Fruit fly (Drosophila melanogaster) whole organism, embryonic: ENCODE results near the gene CG3342.

Experiments
- Adf1 ChIP-seq: fragments of 200-800 bp; sonication (Bioruptor generic); IDR thresholded peaks from 2 replicates; pipeline ENCODE4 v1.3.6; 2022; ENCODE audit warnings: missing biosample characterization, missing genetic modification characterization
- Atf-2 ChIP-seq: fragments of 200-800 bp; sonication (Bioruptor generic); optimal IDR thresholded peaks from 2 replicates; lab custom pipeline; 2016; ENCODE audit warnings: missing biosample characterization, missing genetic modification characterization
- Atf6 ChIP-seq: fragments of 200-800 bp; sonication (Bioruptor generic); IDR thresholded peaks from 2 replicates; pipeline ENCODE4 v1.3.6; 2022; ENCODE audit warnings: missing biosample characterization, missing genetic modification characterization
- CG1024 ChIP-seq: fragments of 200-800 bp; sonication (Bioruptor generic); IDR thresholded peaks from 2 replicates; pipeline ENCODE4 v1.3.6; 2022; ENCODE audit warnings: missing biosample characterization, missing genetic modification characterization
- CG10431 ChIP-seq: fragments of 200-800 bp; sonication (Bioruptor generic); optimal IDR thresholded peaks from 3 replicates; lab custom pipeline; 2018; ENCODE audit warnings: missing biosample characterization, mild to moderate bottlenecking, missing genetic modification characterization
- CG11085 ChIP-seq: fragments of 200-800 bp; sonication (Bioruptor generic); IDR thresholded peaks from 2 replicates; pipeline ENCODE4 v1.3.6; 2022; ENCODE audit warnings: missing biosample characterization, missing genetic modification characterization
- CG11093 ChIP-seq: fragments of 200-800 bp; sonication (Bioruptor generic); IDR thresholded peaks from 3 replicates; pipeline ENCODE4 v1.3.6; 2022; ENCODE audit warnings: missing biosample characterization, missing genetic modification characterization
- CG13775 ChIP-seq: fragments of 200-800 bp; sonication (Bioruptor generic); optimal IDR thresholded peaks from 3 replicates; lab custom pipeline; 2017; ENCODE audit warnings: missing biosample characterization, mild to moderate bottlenecking, missing genetic modification characterization
- CG17361 ChIP-seq: fragments of 200-800 bp; sonication (Bioruptor generic); IDR thresholded peaks from 3 replicates; pipeline ENCODE4 v1.3.6; 2022; ENCODE audit warnings: missing biosample characterization, missing genetic modification characterization
- CG18619 ChIP-seq: fragments of 200-800 bp; sonication (Bioruptor generic); optimal IDR thresholded peaks from 3 replicates; lab custom pipeline; 2017; ENCODE audit warnings: missing biosample characterization, mild to moderate bottlenecking, missing genetic modification characterization
- CG32532 ChIP-seq: fragments of 200-800 bp; sonication (Bioruptor generic); IDR thresholded peaks from 2 replicates; pipeline ENCODE4 v1.3.6; 2022; ENCODE audit warnings: missing biosample characterization, missing genetic modification characterization
- CG34422 ChIP-seq: fragments of 200-800 bp; sonication (Bioruptor generic); IDR thresholded peaks from 3 replicates; pipeline ENCODE4 v1.3.6; 2022; ENCODE audit warnings: missing biosample characterization, missing genetic modification characterization
- CG7271 ChIP-seq: fragments of 200-800 bp; sonication (Bioruptor generic); optimal IDR thresholded peaks from 2 replicates; lab custom pipeline; 2018; ENCODE audit warnings: missing biosample characterization, mild to moderate bottlenecking, missing genetic modification characterization, moderate library complexity
- CG9817 ChIP-seq: fragments of 200-800 bp; sonication (Bioruptor generic); optimal IDR thresholded peaks from 2 replicates; lab custom pipeline; 2018; ENCODE audit warnings: missing biosample characterization, mild to moderate bottlenecking, missing genetic modification characterization, moderate library complexity
- Camta ChIP-seq: fragments of 200-800 bp; sonication (Bioruptor generic); optimal IDR thresholded peaks from 2 replicates; lab custom pipeline; 2016; ENCODE audit warnings: missing biosample characterization, missing genetic modification characterization
- CoRest ChIP-seq: fragments of 200-800 bp; sonication (Bioruptor generic); optimal IDR thresholded peaks from 3 replicates; lab custom pipeline; 2018; ENCODE audit warnings: missing biosample characterization, mild to moderate bottlenecking, missing genetic modification characterization, moderate library complexity
- Dad ChIP-seq: fragments of 200-800 bp; sonication (Bioruptor generic); optimal IDR thresholded peaks from 3 replicates; lab custom pipeline; 2016; ENCODE audit warnings: missing biosample characterization, missing genetic modification characterization
- Dek ChIP-seq: fragments of 200-800 bp; sonication (Bioruptor generic); optimal IDR thresholded peaks from 3 replicates; lab custom pipeline; 2019; ENCODE audit warnings: missing biosample characterization, mild to moderate bottlenecking, missing genetic modification characterization, moderate library complexity
- Doc2 ChIP-seq: fragments of 200-800 bp; sonication (Bioruptor generic); IDR thresholded peaks from 2 replicates; pipeline ENCODE4 v1.3.6; 2022; ENCODE audit warnings: missing biosample characterization, missing genetic modification characterization
- E2f2 ChIP-seq: fragments of 200-800 bp; sonication (Bioruptor generic); IDR thresholded peaks from 2 replicates; pipeline ENCODE4 v1.3.6; 2022; ENCODE audit warnings: missing biosample characterization, missing genetic modification characterization
- Hmx ChIP-seq: fragments of 200-800 bp; sonication (Bioruptor generic); optimal IDR thresholded peaks from 2 replicates; lab custom pipeline; 2016; ENCODE audit warnings: missing biosample characterization, missing genetic modification characterization
- NFAT ChIP-seq: fragments of 200-800 bp; sonication (Bioruptor generic); IDR thresholded peaks from 2 replicates; pipeline ENCODE4 v1.3.6; 2022; ENCODE audit warnings: missing biosample characterization, missing genetic modification characterization
- Nf-YA ChIP-seq: fragments of 200-800 bp; sonication (Bioruptor generic); IDR thresholded peaks from 2 replicates; pipeline ENCODE4 v1.3.6; 2022; ENCODE audit warnings: missing biosample characterization, missing genetic modification characterization
- Nf-YC ChIP-seq: fragments of 200-800 bp; optimal IDR thresholded peaks from 3 replicates; lab custom pipeline; 2019; ENCODE audit warnings: missing biosample characterization, mild to moderate bottlenecking, missing genetic modification characterization, moderate library complexity
- PHDP ChIP-seq: fragments of 200-800 bp; sonication (Bioruptor generic); optimal IDR thresholded peaks from 3 replicates; lab custom pipeline; 2018; ENCODE audit warnings: missing biosample characterization, mild to moderate bottlenecking, missing genetic modification characterization, moderate library complexity
- Sin3A ChIP-seq: fragments of >200 bp; optimal IDR thresholded peaks from 2 replicates; lab custom pipeline; 2018
- Sox100B ChIP-seq: fragments of 200-800 bp; sonication (Bioruptor generic); optimal IDR thresholded peaks from 3 replicates; lab custom pipeline; 2018; ENCODE audit warnings: missing biosample characterization, mild to moderate bottlenecking, missing genetic modification characterization
- YL-1 ChIP-seq: fragments of 200-800 bp; sonication (Bioruptor generic); optimal IDR thresholded peaks from 3 replicates; lab custom pipeline; 2017; ENCODE audit warnings: missing biosample characterization, mild to moderate bottlenecking, missing genetic modification characterization
- ac ChIP-seq: fragments of 200-800 bp; sonication (Bioruptor generic); optimal IDR thresholded peaks from 3 replicates; lab custom pipeline; 2017; ENCODE audit warnings: missing biosample characterization, mild to moderate bottlenecking, missing genetic modification characterization
- amos ChIP-seq: fragments of 200-800 bp; sonication (Bioruptor generic); IDR thresholded peaks from 2 replicates; pipeline ENCODE4 v1.3.6; 2022; ENCODE audit warnings: missing biosample characterization, missing genetic modification characterization; ENCODE audit not compliant: partially characterized antibody
- bbx ChIP-seq: fragments of 200-800 bp; sonication (Bioruptor generic); IDR thresholded peaks from 2 replicates; pipeline ENCODE4 v1.3.6; 2022; ENCODE audit warnings: missing biosample characterization, missing genetic modification characterization; ENCODE audit not compliant: partially characterized antibody
- br ChIP-seq: fragments of >200 bp; optimal IDR thresholded peaks from 2 replicates; lab custom pipeline; 2017
- bsh ChIP-seq, 2 experiments: fragments of 200-800 bp; sonication (Bioruptor generic); optimal IDR thresholded peaks; 2 replicates each; lab custom pipeline; 2017 to 2018; ENCODE audit warnings: mild to moderate bottlenecking in 2 of 2, missing biosample characterization in 2 of 2, missing genetic modification characterization in 2 of 2, moderate library complexity in 1 of 2
- caup ChIP-seq: fragments of 200-800 bp; sonication (Bioruptor generic); optimal IDR thresholded peaks from 3 replicates; lab custom pipeline; 2017; ENCODE audit warnings: missing biosample characterization, mild to moderate bottlenecking, missing genetic modification characterization, moderate library complexity; ENCODE audit not compliant: severe bottlenecking
- chinmo ChIP-seq: fragments of 200-800 bp; sonication (Bioruptor generic); IDR thresholded peaks from 4 replicates; pipeline ENCODE4 v1.3.6; 2022; ENCODE audit warnings: missing biosample characterization, missing genetic modification characterization; ENCODE audit not compliant: partially characterized antibody
- cwo ChIP-seq: fragments of 200-800 bp; sonication (Bioruptor generic); optimal IDR thresholded peaks from 3 replicates; lab custom pipeline; 2017; ENCODE audit warnings: missing biosample characterization, missing genetic modification characterization, mild to moderate bottlenecking, moderate library complexity, missing genetic modification reagents
- dm ChIP-seq: fragments of 200-800 bp; sonication (Bioruptor generic); optimal IDR thresholded peaks from 3 replicates; lab custom pipeline; 2016; ENCODE audit warnings: missing biosample characterization, missing genetic modification characterization
- insv ChIP-seq, 2 experiments: fragments of 200-800 bp; sonication (Bioruptor generic); optimal IDR thresholded peaks; 3 replicates each; lab custom pipeline; 2016 to 2018; ENCODE audit warnings: missing biosample characterization in 2 of 2, missing genetic modification characterization in 2 of 2
- inv ChIP-seq: fragments of 200-800 bp; sonication (Bioruptor generic); IDR thresholded peaks from 2 replicates; pipeline ENCODE4 v1.3.6; 2022; ENCODE audit warnings: missing biosample characterization, missing genetic modification characterization; ENCODE audit not compliant: partially characterized antibody
- kah ChIP-seq: fragments of 200-800 bp; sonication (Bioruptor generic); optimal IDR thresholded peaks from 2 replicates; lab custom pipeline; 2018; ENCODE audit warnings: missing biosample characterization, mild to moderate bottlenecking, missing genetic modification characterization
- org-1 ChIP-seq: fragments of 200-800 bp; sonication (Bioruptor generic); optimal IDR thresholded peaks from 2 replicates; lab custom pipeline; 2017; ENCODE audit warnings: missing biosample characterization, missing genetic modification characterization
- pb ChIP-seq: fragments of 200-800 bp; sonication (Bioruptor generic); optimal IDR thresholded peaks from 3 replicates; lab custom pipeline; 2016; ENCODE audit warnings: missing biosample characterization, missing genetic modification characterization
- pum ChIP-seq: fragments of 200-800 bp; sonication (Bioruptor generic); optimal IDR thresholded peaks from 2 replicates; lab custom pipeline; 2016; ENCODE audit warnings: missing biosample characterization, missing genetic modification characterization
- row ChIP-seq: fragments of 200-800 bp; sonication (Bioruptor generic); IDR thresholded peaks from 3 replicates; pipeline ENCODE4 v1.3.6; 2022; ENCODE audit warnings: missing biosample characterization, missing genetic modification characterization
- sima ChIP-seq: fragments of 200-800 bp; sonication (Bioruptor generic); optimal IDR thresholded peaks from 2 replicates; lab custom pipeline; 2016; ENCODE audit warnings: missing biosample characterization, missing genetic modification characterization
- sna ChIP-seq: fragments of 200-800 bp; sonication (Bioruptor generic); IDR thresholded peaks from 2 replicates; pipeline ENCODE4 v1.3.6; 2022; ENCODE audit warnings: missing biosample characterization, missing genetic modification characterization; ENCODE audit not compliant: partially characterized antibody
- tgo ChIP-seq: fragments of 200-800 bp; sonication (Bioruptor generic); IDR thresholded peaks from 3 replicates; pipeline ENCODE4 v1.3.6; 2022; ENCODE audit warnings: missing biosample characterization, missing genetic modification characterization
- tup ChIP-seq: fragments of 200-800 bp; sonication (Bioruptor generic); optimal IDR thresholded peaks from 2 replicates; lab custom pipeline; 2016; ENCODE audit warnings: missing biosample characterization, mild to moderate bottlenecking, missing genetic modification characterization, moderate library complexity
- twi ChIP-seq: fragments of 200-800 bp; optimal IDR thresholded peaks from 2 replicates; lab custom pipeline; 2019; ENCODE audit warnings: missing biosample characterization, mild to moderate bottlenecking, missing genetic modification characterization, moderate library complexity
- vfl ChIP-seq: fragments of 200-800 bp; sonication (Bioruptor generic); optimal IDR thresholded peaks from 2 replicates; lab custom pipeline; 2016; ENCODE audit warnings: missing biosample characterization, missing genetic modification characterization
- vvl ChIP-seq: fragments of 200-800 bp; sonication (Bioruptor generic); IDR thresholded peaks from 2 replicates; pipeline ENCODE4 v1.3.6; 2022; ENCODE audit warnings: missing biosample characterization, missing genetic modification characterization
- wor ChIP-seq: fragments of 200-800 bp; sonication (Bioruptor generic); IDR thresholded peaks from 2 replicates; pipeline ENCODE4 v1.3.6; 2022; ENCODE audit warnings: missing biosample characterization, missing genetic modification characterization

The CG3342 gene

dm6 chrX:6545862-6546270 lies 18.2 kb upstream of the CG3342 start (continued):
- no peak for TF ChIP-seq CG34422 (GFP tag; lab: Robert Waterston, UW)
- TF ChIP-seq Adf1 (GFP tag; lab: Robert Waterston, UW), result peak; percentile 94
- peak; percentile 25; the same call in 1 of the 2 replicates for TF ChIP-seq NFAT (GFP tag; lab: Robert Waterston, UW)
- TF ChIP-seq PHDP, result no peak
- TF ChIP-seq CG11085, result no peak
- TF ChIP-seq dm, result no peak
- no peak for TF ChIP-seq org-1
- TF ChIP-seq ac (GFP tag; lab: Kevin White, UChicago), result no peak
- TF ChIP-seq CG11093 (GFP tag; lab: Robert Waterston, UW), result no peak
- no peak for TF ChIP-seq sna
- no peak for TF ChIP-seq Atf6 (GFP tag; lab: Robert Waterston, UW)
- TF ChIP-seq kah (GFP tag; lab: Kevin White, UChicago), result no peak
- TF ChIP-seq CoRest (tag; lab: Kevin White, UChicago), result no peak
- no peak for TF ChIP-seq sima (GFP tag; lab: Kevin White, UChicago)
- TF ChIP-seq twi, result no peak
- TF ChIP-seq Hmx, result no peak
- no peak for TF ChIP-seq Nf-YA
- no peak for TF ChIP-seq tup (GFP tag; lab: Kevin White, UChicago)
- no peak for TF ChIP-seq CG18619 (GFP tag; lab: Kevin White, UChicago)
- no peak for TF ChIP-seq inv (GFP tag; lab: Robert Waterston, UW)
- TF ChIP-seq YL-1 (GFP tag; lab: Kevin White, UChicago), result no peak
- no peak for TF ChIP-seq CG13775 (GFP tag; lab: Kevin White, UChicago)
- TF ChIP-seq CG32532 (GFP tag; lab: Robert Waterston, UW), result 0 out of 2 replicates have a peak, but pooled peaks have one; percentile 14
- no peak for TF ChIP-seq cwo (GFP tag; lab: Kevin White, UChicago)
- no peak for TF ChIP-seq caup (GFP tag; lab: Kevin White, UChicago)
- no peak for TF ChIP-seq E2f2 (GFP tag; lab: Robert Waterston, UW)
- TF ChIP-seq Dad (GFP tag; lab: Kevin White, UChicago), result no peak
- TF ChIP-seq Sox100B (GFP tag; lab: Kevin White, UChicago), result no peak
- TF ChIP-seq CG1024 (GFP tag; lab: Robert Waterston, UW), result no peak
- TF ChIP-seq CG7271, result no peak
- no peak for TF ChIP-seq br (lab: Kevin White, UChicago)
- peak in 1 of 2 experiments; percentile 48 for TF ChIP-seq insv (GFP tag; optimal IDR thresholded peaks at IDR 0.05; lab: Kevin White, UChicago)
- no peak for TF ChIP-seq bsh (GFP tag; optimal IDR thresholded peaks at IDR 0.05; lab: Kevin White, UChicago)
- TF ChIP-seq CG9817 (tag; lab: Kevin White, UChicago), result no peak
- no peak for TF ChIP-seq vfl (GFP tag; lab: Kevin White, UChicago)
- no peak for TF ChIP-seq wor (GFP tag; lab: Robert Waterston, UW)
- TF ChIP-seq CG10431, result no peak
- TF ChIP-seq Camta, result no peak
- TF ChIP-seq Sin3A, result no peak
- TF ChIP-seq CG17361 (GFP tag; lab: Robert Waterston, UW), result no peak
- no peak for TF ChIP-seq Dek (tag; lab: Kevin White, UChicago)
- no peak for TF ChIP-seq chinmo
- peak; percentile 44 for TF ChIP-seq vvl
- no peak for TF ChIP-seq pum (GFP tag; lab: Kevin White, UChicago)
- TF ChIP-seq amos (GFP tag; lab: Robert Waterston, UW), result no peak
- TF ChIP-seq tgo, result no peak
- TF ChIP-seq row (GFP tag; lab: Robert Waterston, UW), result peak; percentile 42; the same call in 1 of the 3 replicates
- TF ChIP-seq pb (GFP tag; lab: Kevin White, UChicago), result no peak
- no peak for TF ChIP-seq Doc2 (GFP tag; lab: Robert Waterston, UW)
- TF ChIP-seq Atf-2 (GFP tag; lab: Kevin White, UChicago), result peak; percentile 92
- 0 out of 2 replicates have a peak, but pooled peaks have one; percentile 21 for TF ChIP-seq bbx
- no peak for TF ChIP-seq Nf-YC (tag; lab: Kevin White, UChicago)
